Worm (Caenorhabditis elegans) whole organism, mixed stage, embryonic: Measurements from ENCODE around the gene glf-1.

ENCODE experiments used
- blmp-1 ChIP-seq: fragments of 150-350 bp; optimal IDR thresholded peaks from 2 replicates; lab custom pipeline; 2014; ENCODE audit warnings: missing biosample characterization, missing genetic modification characterization
- ceh-43 ChIP-seq: fragments of 200-800 bp; sonication (Bioruptor generic); optimal IDR thresholded peaks from 2 replicates; lab custom pipeline; 2018; ENCODE audit warnings: mild to moderate bottlenecking, missing genetic modification characterization, moderate library complexity, missing compliant biosample characterization
- ztf-11 ChIP-seq: fragments of 150-350 bp; optimal IDR thresholded peaks from 2 replicates; lab custom pipeline; 2014; ENCODE audit warnings: missing biosample characterization, missing genetic modification characterization

- TF ChIP-seq ztf-11 (tag; lab: Kevin White, UChicago) (no peak), blmp-1 (no peak), ceh-43 (GFP tag; lab: Kevin White, UChicago) (no peak)
These were observed 53.5 kb downstream of the glf-1 start, which contains the start of gene mcu-1 for ce11 chrIV:5939122-5939521.
